Worm (Caenorhabditis elegans): ENCODE data around the gene T12A7.10.

ce11 chrIV:11723255-11723654 lies 31.6 kb downstream of the T12A7.10 start:
- TF ChIP-seq lin-35 (GFP tag; optimal IDR thresholded peaks at IDR 0.05) (no peak), sea-2 (GFP tag; IDR thresholded peaks at IDR 0.05) (no peak), F57A8.1 (GFP tag; optimal IDR thresholded peaks at IDR 0.05) (no peak), nfya-1 (tag; optimal IDR thresholded peaks at IDR 0.05; ENCODE audit: borderline replicate concordance, insufficient read depth) (no peak), K12H6.12 (tag; optimal IDR thresholded peaks at IDR 0.05) (no peak), unc-62 (GFP tag; optimal IDR thresholded peaks at IDR 0.05) (no peak), nhr-120 (GFP tag; IDR thresholded peaks at IDR 0.05) (no peak), ceh-100 (GFP tag; IDR thresholded peaks at IDR 0.05) (no peak), snpc-1.1 (tag; optimal IDR thresholded peaks at IDR 0.05; ENCODE audit: insufficient read depth) (no peak), him-1 (tag; optimal IDR thresholded peaks at IDR 0.05) (no peak)
